Fruit fly (Drosophila melanogaster): ENCODE results near the gene CG2750.
"Not testable (repeated sequence)": the region's sequence is repeated elsewhere in the genome, so short reads cannot be mapped to it uniquely, and the experiment has no call there.

CG2750 gene

DNA sequence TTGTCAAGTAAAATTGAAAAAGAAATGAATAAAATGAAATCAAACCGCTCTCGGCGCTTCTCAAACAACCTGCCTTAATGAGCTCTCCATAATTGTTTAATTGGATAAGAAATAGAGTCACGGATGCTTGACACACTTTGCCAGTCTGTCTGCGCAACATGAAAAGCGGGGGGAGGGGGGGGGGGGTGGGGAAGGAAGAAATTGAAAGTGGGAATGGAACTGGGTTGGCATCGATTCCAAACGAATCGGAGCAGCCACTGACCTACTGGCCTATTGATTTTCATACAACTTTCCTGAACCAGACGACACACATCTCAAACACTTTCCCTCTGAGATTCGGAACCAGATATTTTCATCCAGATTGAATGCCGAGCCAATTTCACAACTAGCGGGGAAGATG is at the start of gene CG2750:
Gene CG2750 (plus strand): TSS at position 301 of the 400 bp plus-strand sequence.
- no peak for TF ChIP-seq CG8478 (optimal IDR thresholded peaks at IDR 0.05)
- TF ChIP-seq CTCF (optimal IDR thresholded peaks at IDR 0.05), result no peak

DNA sequence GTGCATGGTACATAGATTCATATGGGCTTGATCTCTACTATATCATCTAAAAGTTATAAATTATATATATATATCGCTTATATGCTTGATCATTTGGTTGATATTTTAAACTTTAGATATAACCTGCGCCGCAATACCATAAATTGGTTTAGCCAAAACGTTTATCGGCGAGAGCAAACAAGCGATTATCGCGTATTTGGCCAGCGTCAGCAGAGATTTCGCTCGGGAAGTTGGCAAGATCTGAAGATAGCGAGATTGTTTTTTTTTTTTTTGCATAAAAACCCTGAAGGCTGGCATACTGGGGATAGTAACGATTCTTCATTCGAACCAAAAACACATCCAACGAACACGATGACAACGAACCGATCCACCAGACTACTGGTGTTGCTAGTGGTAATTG is 47.5 kb upstream of the CG2750 start, which contains the start of gene Muc11A:
Gene Muc11A (plus strand): TSS at position 301 of the 400 bp plus-strand sequence.
- TF ChIP-seq CTCF (optimal IDR thresholded peaks at IDR 0.05), result no peak
- no peak for TF ChIP-seq CG8478 (optimal IDR thresholded peaks at IDR 0.05)

DNA sequence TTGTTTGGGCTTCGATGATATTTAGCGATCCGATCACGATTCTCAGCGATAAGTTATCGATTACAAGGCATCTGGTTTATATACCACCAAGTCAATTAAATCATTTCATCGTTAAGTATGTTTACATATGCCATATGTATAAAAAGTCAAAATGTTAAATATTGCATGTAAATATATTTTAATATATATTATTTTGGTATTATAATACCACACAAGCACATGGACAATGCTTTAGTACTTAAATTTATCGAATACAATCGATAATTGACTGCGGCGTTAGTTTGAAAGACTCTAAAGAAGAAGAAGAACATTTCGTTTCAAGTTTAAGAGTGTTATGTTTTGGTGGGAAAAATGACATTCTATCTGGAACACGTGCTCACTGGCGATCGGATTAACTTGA is 36.9 kb upstream of the CG2750 start, which contains the start of gene CG34323:
Gene CG34323 (plus strand): TSS at position 301 of the 400 bp plus-strand sequence.
- TF ChIP-seq CG8478 (optimal IDR thresholded peaks at IDR 0.05) (no peak), CTCF (optimal IDR thresholded peaks at IDR 0.05) (no peak)

DNA sequence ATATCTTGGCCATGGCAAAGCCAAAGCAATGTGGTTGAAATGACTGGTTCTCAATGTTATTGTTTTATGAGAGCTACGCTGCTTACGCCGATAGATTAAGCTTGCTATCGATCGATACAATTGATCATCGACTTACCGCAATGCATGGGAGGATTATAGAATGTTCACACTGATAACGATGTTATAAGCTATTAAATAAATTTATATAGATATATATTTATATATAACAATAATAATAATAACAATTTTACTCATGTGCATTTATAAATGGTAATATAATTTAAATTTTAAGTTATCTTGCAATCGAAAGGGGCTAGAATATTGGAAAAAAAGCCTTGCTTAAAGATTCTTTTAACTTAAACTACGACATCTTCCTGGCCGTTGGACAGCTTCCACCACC is 34.3 kb upstream of the CG2750 start, which contains the start of gene moon:
Gene moon (minus strand): TSS at position 101 of the 400 bp plus-strand sequence.
- TF ChIP-seq CG8478 (optimal IDR thresholded peaks at IDR 0.05), result no peak
- no peak for TF ChIP-seq CTCF (optimal IDR thresholded peaks at IDR 0.05)

DNA sequence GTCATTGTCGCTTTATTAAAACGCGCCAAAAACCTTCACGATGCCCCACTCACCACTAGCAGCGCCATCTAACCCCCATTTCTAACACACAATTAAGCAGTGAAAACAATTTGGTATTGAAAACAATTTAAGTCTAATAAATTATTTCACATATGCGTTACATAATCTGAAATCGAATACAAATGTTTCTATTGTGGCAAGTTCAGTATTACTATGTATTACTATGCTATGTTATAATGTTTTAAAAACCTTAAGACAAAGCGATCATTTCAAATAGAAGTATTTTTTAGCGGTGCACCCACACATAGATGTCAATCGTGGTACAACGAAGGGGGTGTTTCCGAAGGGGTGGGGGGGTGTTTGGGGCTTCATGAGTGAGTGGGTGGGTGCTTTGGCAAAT is 33.4 kb upstream of the CG2750 start:
- TF ChIP-seq CG8478 (optimal IDR thresholded peaks at IDR 0.05) (no peak), CTCF (optimal IDR thresholded peaks at IDR 0.05) (no peak)

DNA sequence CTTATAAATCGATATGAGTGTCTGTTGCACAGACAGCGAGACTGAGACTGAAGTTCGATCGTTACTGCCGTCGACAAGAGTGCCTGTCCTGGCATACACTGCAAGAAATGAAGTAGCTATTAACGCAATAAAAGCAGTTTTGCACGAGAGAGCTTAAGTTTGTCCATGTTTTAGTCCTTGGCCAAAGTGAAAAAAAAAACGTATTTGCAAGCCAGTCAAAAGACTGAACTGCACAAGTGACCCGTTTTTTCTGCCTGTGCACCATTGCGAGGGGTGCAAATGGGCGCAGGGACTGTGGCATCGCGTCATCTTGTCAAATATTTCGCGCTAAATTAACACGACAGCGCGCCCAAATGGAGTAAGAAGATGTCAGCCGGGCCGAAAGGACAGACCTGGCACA is 31.4 kb upstream of the CG2750 start:
- no peak for TF ChIP-seq CTCF (optimal IDR thresholded peaks at IDR 0.05)
- TF ChIP-seq CG8478 (optimal IDR thresholded peaks at IDR 0.05), result no peak

DNA sequence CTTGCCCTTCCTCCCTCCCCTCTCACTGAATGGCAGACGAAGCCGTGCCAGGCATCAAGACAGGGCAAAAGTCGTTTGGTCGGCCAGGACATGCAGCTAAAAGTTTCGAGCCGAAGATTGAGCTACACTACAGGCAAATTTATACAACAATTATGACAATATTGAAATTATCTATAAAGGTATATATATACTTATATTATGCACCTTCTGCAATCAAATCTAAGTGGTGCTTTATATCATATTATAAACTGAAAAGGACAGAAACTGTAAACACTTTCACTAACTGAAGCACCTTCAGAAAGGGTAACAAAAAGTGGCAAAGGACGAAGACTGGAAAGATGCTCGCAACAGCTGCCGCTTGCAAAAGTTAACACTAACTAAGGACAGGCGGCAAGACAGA is 30.8 kb upstream of the CG2750 start:
- no peak for TF ChIP-seq CTCF (optimal IDR thresholded peaks at IDR 0.05)
- no peak for TF ChIP-seq CG8478 (optimal IDR thresholded peaks at IDR 0.05)

DNA sequence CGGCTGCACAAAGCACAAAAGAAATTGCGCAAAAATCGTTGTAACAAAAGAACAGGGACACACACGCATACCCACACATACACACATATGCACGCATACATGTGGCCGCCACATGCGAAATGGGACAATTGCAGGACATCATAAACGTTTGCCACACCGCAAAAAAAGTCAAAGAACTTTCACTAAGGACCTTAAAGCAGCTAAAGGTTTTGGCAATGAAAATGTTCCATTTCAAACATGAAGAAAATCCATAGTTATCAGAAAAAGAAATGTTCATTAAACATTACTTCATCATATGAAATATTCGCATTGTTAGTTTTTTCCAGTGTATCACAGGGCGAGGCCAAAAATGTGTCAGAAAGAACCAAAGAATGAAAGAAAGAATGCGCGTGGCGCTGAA is 24.8 kb upstream of the CG2750 start:
- TF ChIP-seq CTCF (optimal IDR thresholded peaks at IDR 0.05) (no peak), CG8478 (optimal IDR thresholded peaks at IDR 0.05) (no peak)

DNA sequence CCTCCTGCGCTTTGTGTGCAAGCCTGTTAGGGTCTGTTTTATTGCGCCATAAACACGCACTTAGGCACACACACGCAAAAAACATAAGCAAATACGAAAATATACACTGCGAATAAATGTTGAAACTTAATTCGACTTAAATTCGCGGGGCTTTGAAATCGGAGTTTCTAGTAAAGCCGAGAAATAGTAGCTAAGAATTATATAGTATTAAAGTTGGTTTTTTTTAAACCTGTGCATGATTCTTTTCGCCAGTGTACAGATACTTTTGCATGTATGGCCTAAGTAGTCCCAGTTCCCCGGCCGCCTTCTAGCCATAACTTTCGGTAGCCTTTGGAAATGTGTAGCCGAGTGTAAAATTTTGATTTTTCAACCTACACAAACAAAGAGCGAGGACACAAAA is 22.6 kb upstream of the CG2750 start:
- TF ChIP-seq CG8478 (optimal IDR thresholded peaks at IDR 0.05) (no peak), CTCF (optimal IDR thresholded peaks at IDR 0.05) (no peak)

DNA sequence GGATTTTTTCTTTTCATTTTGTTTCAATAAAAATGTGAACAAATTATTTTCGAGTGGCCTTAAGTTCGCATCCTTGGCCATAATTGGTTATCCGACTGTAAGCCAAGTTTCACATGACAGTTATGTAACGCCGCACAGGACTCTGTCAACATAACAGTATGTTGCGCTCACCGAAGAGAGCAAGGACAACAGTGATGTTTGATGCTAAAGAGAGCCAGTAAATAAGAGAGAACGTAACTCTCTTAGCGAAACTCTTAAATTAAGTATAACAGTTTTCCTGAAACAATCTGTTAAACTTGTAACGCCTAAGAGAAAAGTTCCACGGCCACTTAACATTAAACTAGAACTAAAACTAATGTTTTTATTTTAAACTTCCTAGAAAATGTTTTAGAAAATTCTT is 21.3 kb upstream of the CG2750 start:
- TF ChIP-seq CTCF (optimal IDR thresholded peaks at IDR 0.05), result no peak
- TF ChIP-seq CG8478 (optimal IDR thresholded peaks at IDR 0.05), result no peak

DNA sequence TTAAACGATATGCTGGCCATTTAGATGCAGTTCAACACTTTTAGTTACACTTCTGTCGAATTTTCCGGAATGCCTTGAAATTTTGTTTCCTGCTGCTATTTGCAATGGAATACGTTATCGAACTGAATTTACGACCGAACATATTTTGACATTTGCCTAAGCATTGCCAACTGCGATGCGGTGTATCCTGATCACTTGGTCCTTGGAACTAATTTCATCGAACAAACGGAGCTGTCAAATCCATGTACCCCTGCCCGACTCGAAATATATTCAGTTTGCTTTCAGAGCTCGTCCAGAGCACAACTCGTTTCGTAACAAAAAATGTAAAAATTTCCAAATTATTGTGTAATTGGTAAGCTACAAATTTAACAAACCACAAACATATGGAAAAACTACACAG is 20.1 kb upstream of the CG2750 start, which contains the start of gene CG15734:
Gene CG15734 (minus strand): TSS at position 101 of the 400 bp plus-strand sequence.
- not testable (repeated sequence) for TF ChIP-seq CTCF, CG8478 (optimal IDR thresholded peaks at IDR 0.05)

DNA sequence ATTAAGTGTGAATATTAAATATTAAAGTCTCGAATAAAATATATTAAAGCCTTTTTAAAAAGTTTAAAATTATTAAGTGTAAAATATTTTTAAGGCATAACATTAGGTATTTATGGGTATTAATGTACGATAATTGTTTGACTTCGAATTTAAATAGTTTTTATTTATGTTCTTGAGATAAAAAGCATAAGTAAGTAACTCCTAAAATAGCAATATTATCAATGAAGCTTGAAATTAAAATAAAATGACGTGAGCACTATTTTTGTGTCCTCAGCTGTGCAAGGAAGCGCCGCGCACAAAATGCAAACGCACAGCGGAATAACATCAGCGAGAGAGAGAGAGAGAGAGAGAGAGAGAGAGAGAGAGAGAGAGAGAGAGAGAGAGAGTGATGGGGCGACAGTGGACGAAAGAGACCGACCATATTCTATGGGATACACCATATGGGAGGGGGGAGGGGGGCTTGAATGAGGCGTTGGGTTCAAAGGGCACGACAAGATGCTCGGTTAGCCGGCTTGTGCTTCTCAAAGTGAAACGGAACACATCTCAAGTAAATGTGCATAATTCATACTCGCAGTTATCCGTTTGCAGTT is 16.7 kb upstream of the CG2750 start:
- TF ChIP-seq CG8478 (optimal IDR thresholded peaks at IDR 0.05), result no peak
- no peak for TF ChIP-seq CTCF (optimal IDR thresholded peaks at IDR 0.05)

DNA sequence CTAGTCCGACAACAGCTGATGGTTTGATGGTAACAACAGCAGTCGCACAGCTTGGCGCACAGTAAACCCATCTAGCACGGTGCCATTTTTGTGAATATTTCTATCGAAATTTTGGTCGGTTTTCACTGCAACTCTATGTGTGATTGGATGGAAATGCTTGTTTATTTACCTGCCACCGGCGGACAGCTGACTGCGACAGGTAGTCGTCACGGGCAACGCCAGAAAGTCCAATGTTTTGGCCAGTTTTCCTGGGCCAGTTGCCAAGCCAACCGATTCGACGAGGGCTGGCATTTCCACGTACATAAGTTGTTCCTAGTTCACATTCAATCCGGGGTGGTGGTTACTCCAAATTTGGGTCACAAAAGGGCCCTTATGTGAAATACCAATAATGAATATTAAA is 3.3 kb upstream of the CG2750 start, which contains the start of gene CG11356:
Gene CG11356 (minus strand): TSS at position 101 of the 400 bp plus-strand sequence.
- TF ChIP-seq CTCF (optimal IDR thresholded peaks at IDR 0.05) (no peak), CG8478 (optimal IDR thresholded peaks at IDR 0.05) (no peak)

DNA sequence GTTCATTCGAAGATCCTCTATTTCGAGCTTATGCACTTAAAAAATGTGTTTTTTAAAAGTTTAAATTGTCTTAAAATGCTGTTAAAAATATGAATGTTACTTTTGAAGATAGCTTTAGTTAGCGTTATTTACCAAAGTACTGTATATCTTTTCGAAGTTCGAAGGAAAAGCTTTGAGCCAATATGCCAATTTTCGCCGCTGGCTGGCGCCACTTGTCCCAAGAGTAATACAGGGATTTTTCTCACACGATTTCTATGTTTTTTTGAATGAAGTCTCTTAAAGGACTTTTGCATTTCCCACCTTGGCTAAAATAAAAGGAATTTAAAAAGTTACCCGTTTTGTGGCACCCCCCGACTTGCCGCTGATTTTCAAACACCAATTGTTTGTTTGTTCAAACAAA is 2.8 kb upstream of the CG2750 start:
- TF ChIP-seq CG8478 (optimal IDR thresholded peaks at IDR 0.05) (no peak), CTCF (optimal IDR thresholded peaks at IDR 0.05) (peak in 1 of 2 experiments; percentile 54)

DNA sequence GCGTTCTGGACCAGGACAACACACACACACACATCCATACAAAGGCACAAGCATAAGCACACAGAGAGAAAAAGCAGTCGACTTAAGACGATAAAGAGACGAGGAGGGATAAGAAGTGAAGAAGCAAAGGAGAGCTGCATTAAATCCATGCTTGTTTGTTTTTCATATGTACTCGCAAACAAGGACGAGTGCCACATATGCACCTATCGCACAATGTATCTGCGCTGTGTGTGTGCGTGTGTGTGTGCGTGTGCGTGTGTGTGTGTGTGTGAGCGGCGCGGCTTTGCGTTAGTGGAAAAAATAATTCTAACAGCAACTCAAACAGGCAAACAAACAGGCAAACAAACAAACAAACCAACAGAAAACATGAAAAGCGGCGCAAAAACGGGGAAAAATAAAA is 12.3 kb downstream of the CG2750 start:
- no peak for TF ChIP-seq CG8478 (optimal IDR thresholded peaks at IDR 0.05)
- TF ChIP-seq CTCF (optimal IDR thresholded peaks at IDR 0.05), result no peak

DNA sequence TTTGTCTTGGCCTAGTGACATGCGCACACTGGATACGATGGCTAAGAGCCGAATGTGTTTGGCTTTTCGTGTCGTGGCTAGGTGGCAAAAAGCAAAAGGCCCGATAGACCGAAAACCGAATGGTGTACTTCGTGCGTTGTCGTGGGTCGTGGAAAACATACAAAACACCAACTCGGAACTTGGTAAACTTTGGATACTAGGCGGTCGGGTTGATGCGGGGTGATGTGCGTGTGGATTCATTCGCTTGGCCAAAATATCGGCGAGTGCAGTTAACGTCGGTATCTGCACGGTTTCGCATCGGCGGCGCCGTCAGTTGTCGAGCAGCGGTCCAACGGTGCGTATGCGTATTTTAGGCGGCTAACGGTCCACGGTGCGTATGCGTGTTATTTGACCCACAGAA is 21.0 kb downstream of the CG2750 start:
- TF ChIP-seq CG8478 (optimal IDR thresholded peaks at IDR 0.05) (no peak), CTCF (optimal IDR thresholded peaks at IDR 0.05) (no peak)
